Worm (Caenorhabditis elegans) whole organism, midembryonic: Measurements from ENCODE around the gene srh-223.

Source experiments
- T22C8.4 ChIP-seq: fragments of 200-800 bp; sonication (Bioruptor generic); IDR thresholded peaks from 2 replicates; pipeline ENCODE4 v1.3.6; 2022; ENCODE audit warnings: missing genetic modification characterization, missing compliant biosample characterization
- cog-1 ChIP-seq: sonication (generic microtip); optimal IDR thresholded peaks from 2 replicates; lab custom pipeline; 2016; ENCODE audit warnings: missing genetic modification characterization, missing compliant biosample characterization
- flt-1 ChIP-seq: fragments of 200-800 bp; sonication (Bioruptor generic); IDR thresholded peaks from 2 replicates; pipeline ENCODE4 v1.3.6; 2022; ENCODE audit warnings: missing genetic modification characterization, missing compliant biosample characterization
- klf-2 ChIP-seq: fragments of 200-800 bp; sonication (Bioruptor generic); conservative IDR thresholded peaks from 2 replicates; pipeline ENCODE4 v1.3.6; 2022; ENCODE audit warnings: missing genetic modification reagents, missing genetic modification characterization, missing compliant biosample characterization
- med-1 ChIP-seq: sonication (generic microtip); optimal IDR thresholded peaks from 2 replicates; lab custom pipeline; 2017; ENCODE audit warnings: missing genetic modification characterization, mild to moderate bottlenecking, missing compliant biosample characterization, antibody characterized with exemption, missing genetic modification reagents; ENCODE audit not compliant: insufficient read depth
- ref-1 ChIP-seq: fragments of 200-800 bp; sonication (Bioruptor generic); conservative IDR thresholded peaks from 2 replicates; pipeline ENCODE4 v1.3.6; 2022; ENCODE audit warnings: missing genetic modification reagents, missing genetic modification characterization, missing compliant biosample characterization
- tab-1 ChIP-seq: fragments of 200-800 bp; sonication (Bioruptor generic); IDR thresholded peaks from 2 replicates; pipeline ENCODE4 v1.3.6; 2022; ENCODE audit warnings: missing genetic modification characterization, missing compliant biosample characterization
- ztf-29 ChIP-seq: fragments of 200-800 bp; sonication (Bioruptor generic); IDR thresholded peaks from 2 replicates; pipeline ENCODE4 v1.3.6; 2022; ENCODE audit warnings: missing genetic modification reagents, missing genetic modification characterization, missing compliant biosample characterization

- TF ChIP-seq ref-1 (no peak), tab-1 (GFP tag; lab: Robert Waterston, UW) (no peak), klf-2 (GFP tag; lab: Robert Waterston, UW) (no peak), T22C8.4 (GFP tag; lab: Robert Waterston, UW) (no peak), cog-1 (tag; lab: Kevin White, UChicago) (no peak), flt-1 (no peak), med-1 (no peak), ztf-29 (GFP tag; lab: Robert Waterston, UW) (no peak)
Measured at ce11 chrIV:3999662-4000061, 18.0 kb downstream of the srh-223 start.
